Worm (Caenorhabditis elegans): ENCODE results near the gene T04A6.3.
A peak's percentile ranks its signal among the peaks of the same experiment; 100 is the strongest.

The T04A6.3 gene

ce11 chrIII:7643902-7644641 is 35.9 kb upstream of the T04A6.3 start (continued):
- TF ChIP-seq C34B4.2 (tag; optimal IDR thresholded peaks at IDR 0.05) (no peak), aly-2 (tag; optimal IDR thresholded peaks at IDR 0.05) (no peak), lin-13 (GFP tag; optimal IDR thresholded peaks at IDR 0.05) (no peak), ztf-11 (tag; optimal IDR thresholded peaks at IDR 0.05) (no peak), nhr-11 (tag; optimal IDR thresholded peaks at IDR 0.05) (no peak), grh-1 (GFP tag; IDR thresholded peaks at IDR 0.05) (no peak), fkh-8 (tag; optimal IDR thresholded peaks at IDR 0.05) (no peak), fkh-4 (tag; optimal IDR thresholded peaks at IDR 0.05; ENCODE audit: borderline replicate concordance) (no peak), hlh-4 (tag; optimal IDR thresholded peaks at IDR 0.05) (no peak), lin-15B (tag; optimal IDR thresholded peaks at IDR 0.05) (no peak), pqm-1 (tag; optimal IDR thresholded peaks at IDR 0.05) (peak; percentile 9), jun-1 (tag; optimal IDR thresholded peaks at IDR 0.05) (no peak), zip-4 (GFP tag; optimal IDR thresholded peaks at IDR 0.05) (no peak), nhr-237 (tag; optimal IDR thresholded peaks at IDR 0.05) (no peak), hpl-2 (GFP tag; optimal IDR thresholded peaks at IDR 0.05) (no peak), lin-35 (GFP tag; optimal IDR thresholded peaks at IDR 0.05) (peak in 1 of 2 experiments; percentile 48), nhr-90 (tag; optimal IDR thresholded peaks at IDR 0.05; ENCODE audit: poor library complexity) (peak; percentile 63), hlh-17 (GFP tag; optimal IDR thresholded peaks at IDR 0.05; ENCODE audit: borderline replicate concordance) (no peak), elt-2 (tag; optimal IDR thresholded peaks at IDR 0.05) (peak; percentile 98), ceh-88 (GFP tag; IDR thresholded peaks at IDR 0.05) (no peak), ztf-4 (tag; optimal IDR thresholded peaks at IDR 0.05) (peak; percentile 27), egl-27 (tag; optimal IDR thresholded peaks at IDR 0.05) (no peak), efl-1 (optimal IDR thresholded peaks at IDR 0.05) (peak in 1 of 2 experiments; percentile 98), efl-1 (GFP tag; optimal IDR thresholded peaks at IDR 0.05 in 1 of 2) (peak; percentile 56 to 93), C16A3.4 (tag; optimal IDR thresholded peaks at IDR 0.05) (no peak), unc-130 (tag; optimal IDR thresholded peaks at IDR 0.05) (no peak), skn-1 (tag; optimal IDR thresholded peaks at IDR 0.05) (no peak), fos-1 (tag; optimal IDR thresholded peaks at IDR 0.05) (no peak), nhr-84 (tag; optimal IDR thresholded peaks at IDR 0.05) (no peak), tlp-1 (tag; optimal IDR thresholded peaks at IDR 0.05) (no peak), swsn-7 (tag; optimal IDR thresholded peaks at IDR 0.05) (no peak), mep-1 (tag; optimal IDR thresholded peaks at IDR 0.05) (no peak), fkh-10 (GFP tag; optimal IDR thresholded peaks at IDR 0.05) (no peak), snpc-4 (tag; optimal IDR thresholded peaks at IDR 0.05) (no peak), nhr-20 (tag; optimal IDR thresholded peaks at IDR 0.05) (peak; percentile 70), irx-1 (tag; optimal IDR thresholded peaks at IDR 0.05) (no peak), nhr-76 (tag; optimal IDR thresholded peaks at IDR 0.05) (no peak), unc-86 (tag; optimal IDR thresholded peaks at IDR 0.05) (no peak), unc-62 (GFP tag; optimal IDR thresholded peaks at IDR 0.05) (no peak), lir-3 (tag; optimal IDR thresholded peaks at IDR 0.05; ENCODE audit: poor library complexity) (no peak), tbx-2 (tag; optimal IDR thresholded peaks at IDR 0.05) (peak; percentile 6), elt-3 (tag; optimal IDR thresholded peaks at IDR 0.05) (peak in 5 of 6 experiments; percentile 40 to 83 (median 64)), sox-4 (tag; optimal IDR thresholded peaks at IDR 0.05) (no peak), alr-1 (tag; optimal IDR thresholded peaks at IDR 0.05; ENCODE audit: borderline replicate concordance) (no peak), C04F5.9 (tag; optimal IDR thresholded peaks at IDR 0.05) (no peak), efl-3 (GFP tag; optimal IDR thresholded peaks at IDR 0.05) (no peak), egl-13 (tag; optimal IDR thresholded peaks at IDR 0.05) (no peak), lin-39 (tag; optimal IDR thresholded peaks at IDR 0.05) (no peak), lsy-2 (tag; optimal IDR thresholded peaks at IDR 0.05) (peak in 1 of 2 experiments; percentile 14), Y116A8C.19 (tag; optimal IDR thresholded peaks at IDR 0.05; ENCODE audit: borderline replicate concordance) (no peak), ceh-90 (tag; optimal IDR thresholded peaks at IDR 0.05) (no peak), nhr-77 (tag; optimal IDR thresholded peaks at IDR 0.05) (no peak), xbp-1 (tag; optimal IDR thresholded peaks at IDR 0.05) (no peak)

Measured in whole organism, L1 larva.